Worm (Caenorhabditis elegans): Measurements from ENCODE around the gene tatn-1.

Gene tatn-1

ce11 chrX:14783434-14784142 is 7.2 kb upstream of the tatn-1 start (continued):
- TF ChIP-seq dpl-1 (GFP tag; optimal IDR thresholded peaks at IDR 0.05) (peak in 1 of 3 experiments; percentile 16), mdl-1 (tag; optimal IDR thresholded peaks at IDR 0.05) (peak in 1 of 2 experiments; percentile 47), elt-2 (tag; optimal IDR thresholded peaks at IDR 0.05) (peak; percentile 70), nhr-71 (tag; optimal IDR thresholded peaks at IDR 0.05) (peak; percentile 67), ztf-11 (tag; optimal IDR thresholded peaks at IDR 0.05) (no peak), aly-2 (tag; optimal IDR thresholded peaks at IDR 0.05) (no peak), nhr-77 (tag; optimal IDR thresholded peaks at IDR 0.05) (no peak), fkh-10 (GFP tag; optimal IDR thresholded peaks at IDR 0.05) (no peak), nhr-20 (tag; optimal IDR thresholded peaks at IDR 0.05) (peak; percentile 72)

DNA sequence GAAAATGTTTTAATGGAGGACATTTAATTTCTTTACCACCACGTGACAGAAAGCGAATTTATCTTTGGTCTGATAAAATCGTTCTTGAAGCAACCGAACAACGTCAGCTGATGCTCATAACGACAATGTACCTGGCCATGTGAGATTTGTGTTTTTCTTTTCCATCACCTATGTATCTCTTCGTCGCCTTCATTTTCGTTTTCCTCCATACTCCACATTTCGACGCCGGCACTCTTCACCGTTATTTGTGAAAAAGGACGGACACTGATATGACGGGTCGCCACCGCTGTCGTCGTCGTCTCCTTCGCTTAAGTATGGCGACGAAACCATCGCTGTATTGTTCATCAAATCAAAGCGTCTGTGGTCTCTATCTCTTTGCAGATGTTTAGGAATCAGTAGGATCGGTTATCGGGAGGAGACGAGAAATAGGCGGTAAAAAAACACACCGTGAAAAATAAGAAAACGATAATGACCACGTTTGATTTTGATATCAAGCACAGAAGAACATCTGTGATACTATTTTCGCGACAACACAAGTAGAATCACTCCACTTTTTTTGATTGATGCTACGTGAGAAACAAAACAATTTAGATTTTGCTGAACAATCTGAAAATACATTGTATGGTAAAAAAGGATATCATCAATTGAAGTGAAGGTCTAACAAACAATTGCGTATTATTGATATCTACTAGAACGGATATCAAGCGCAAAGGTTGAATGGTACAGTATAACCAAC is 3.8 kb upstream of the tatn-1 start:
- no peak for TF ChIP-seq efl-1 (optimal IDR thresholded peaks at IDR 0.05)
- peak in 1 of 2 experiments; percentile 92 for TF ChIP-seq efl-1 (GFP tag; optimal IDR thresholded peaks at IDR 0.05 in 1 of 2)
- TF ChIP-seq egl-27 (tag; optimal IDR thresholded peaks at IDR 0.05) = no peak
- no peak for TF ChIP-seq sptf-1 (tag; optimal IDR thresholded peaks at IDR 0.05)
- peak; percentile 34 for TF ChIP-seq tbx-2 (tag; optimal IDR thresholded peaks at IDR 0.05)
- no peak for TF ChIP-seq nhr-84 (tag; optimal IDR thresholded peaks at IDR 0.05)
- peak; percentile 34 for TF ChIP-seq nhr-47 (tag; optimal IDR thresholded peaks at IDR 0.05)
- TF ChIP-seq fkh-10 (GFP tag; optimal IDR thresholded peaks at IDR 0.05) = no peak
- TF ChIP-seq xbp-1 (tag; optimal IDR thresholded peaks at IDR 0.05) = no peak
- peak; percentile 4 for TF ChIP-seq snpc-4 (tag; optimal IDR thresholded peaks at IDR 0.05)
- no peak for TF ChIP-seq sox-4 (tag; optimal IDR thresholded peaks at IDR 0.05)
- TF ChIP-seq nhr-85 (tag) = peak; percentile 97
- TF ChIP-seq nhr-20 (tag; optimal IDR thresholded peaks at IDR 0.05) = peak; percentile 91
- no peak for TF ChIP-seq F16B12.6 (tag; optimal IDR thresholded peaks at IDR 0.05)
- no peak for TF ChIP-seq ama-1 (optimal IDR thresholded peaks at IDR 0.05)
- no peak for TF ChIP-seq C04F5.9 (tag; optimal IDR thresholded peaks at IDR 0.05)
- TF ChIP-seq mef-2 (tag; optimal IDR thresholded peaks at IDR 0.05) = no peak
- TF ChIP-seq lin-15B (tag; optimal IDR thresholded peaks at IDR 0.05) = no peak
- TF ChIP-seq unc-62 (GFP tag; optimal IDR thresholded peaks at IDR 0.05) = no peak
- no peak for TF ChIP-seq nhr-77 (tag; optimal IDR thresholded peaks at IDR 0.05)
- no peak for TF ChIP-seq lir-3 (tag; optimal IDR thresholded peaks at IDR 0.05; ENCODE audit: poor library complexity)
- no peak for TF ChIP-seq swsn-7 (tag; optimal IDR thresholded peaks at IDR 0.05)
- TF ChIP-seq irx-1 (tag; optimal IDR thresholded peaks at IDR 0.05) = no peak
- TF ChIP-seq dsc-1 (tag; optimal IDR thresholded peaks at IDR 0.05) = no peak
- TF ChIP-seq Y116A8C.19 (tag; optimal IDR thresholded peaks at IDR 0.05; ENCODE audit: borderline replicate concordance) = no peak
- no peak for TF ChIP-seq ztf-11 (tag; optimal IDR thresholded peaks at IDR 0.05)
- no peak for TF ChIP-seq mab-9 (GFP tag; IDR thresholded peaks at IDR 0.05)
- peak; percentile 57 for TF ChIP-seq nhr-90 (tag; optimal IDR thresholded peaks at IDR 0.05; ENCODE audit: poor library complexity)
- peak; percentile 83 for TF ChIP-seq blmp-1 (tag; optimal IDR thresholded peaks at IDR 0.05)
- no peak for TF ChIP-seq pqm-1 (tag; optimal IDR thresholded peaks at IDR 0.05)
- TF ChIP-seq aha-1 (tag; optimal IDR thresholded peaks at IDR 0.05) = no peak
- TF ChIP-seq ceh-90 (tag; optimal IDR thresholded peaks at IDR 0.05) = no peak
- TF ChIP-seq C34B4.2 (tag; optimal IDR thresholded peaks at IDR 0.05) = no peak
- peak in 1 of 2 experiments; percentile 67 for TF ChIP-seq lin-35 (GFP tag; optimal IDR thresholded peaks at IDR 0.05)
- no peak for TF ChIP-seq ceh-8 (GFP tag; optimal IDR thresholded peaks at IDR 0.05)
- TF ChIP-seq nhr-76 (tag; optimal IDR thresholded peaks at IDR 0.05) = no peak
- TF ChIP-seq unc-130 (tag; optimal IDR thresholded peaks at IDR 0.05) = no peak
- no peak for TF ChIP-seq isw-1 (GFP tag; IDR thresholded peaks at IDR 0.05)
- no peak for TF ChIP-seq unc-98 (GFP tag; IDR thresholded peaks at IDR 0.05)
- TF ChIP-seq dpl-1 (GFP tag; optimal IDR thresholded peaks at IDR 0.05) = no peak
- TF ChIP-seq C16A3.4 (tag; optimal IDR thresholded peaks at IDR 0.05) = no peak
- peak; percentile 67 for TF ChIP-seq snu-23 (GFP tag; optimal IDR thresholded peaks at IDR 0.05)
- no peak for TF ChIP-seq hpl-2 (GFP tag; optimal IDR thresholded peaks at IDR 0.05)
- no peak for TF ChIP-seq ceh-82 (tag; optimal IDR thresholded peaks at IDR 0.05)
- TF ChIP-seq tlp-1 (tag; optimal IDR thresholded peaks at IDR 0.05) = no peak

Data from whole organism, L1 larva.